Fruit fly (Drosophila melanogaster): Measurements from ENCODE around the gene TotC.

TotC gene

DNA sequence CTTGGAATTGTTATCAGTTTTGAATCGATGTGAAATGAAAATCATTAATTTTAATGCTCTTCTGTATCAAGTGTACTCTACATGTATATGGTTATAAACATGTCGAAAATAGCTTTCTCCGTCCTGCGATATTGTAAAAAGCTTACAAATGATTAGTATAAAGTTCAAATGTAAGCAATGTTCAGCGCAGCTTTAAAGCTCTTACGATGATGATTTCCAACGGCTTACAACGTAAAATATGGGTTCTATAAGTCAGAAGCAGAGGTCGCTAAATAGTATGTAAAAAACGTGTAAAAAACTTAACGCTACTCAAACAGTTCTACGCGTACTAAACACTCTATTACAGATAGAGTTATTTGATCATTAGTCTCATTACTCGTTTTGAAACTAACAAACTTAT, 35.9 kb downstream of the TotC start (continued):
- TF ChIP-seq sug (tag; optimal IDR thresholded peaks at IDR 0.05) (peak; percentile 29), Xbp1 (GFP tag; optimal IDR thresholded peaks at IDR 0.05) (no peak), CrebB (tag; optimal IDR thresholded peaks at IDR 0.05) (no peak), nerfin-2 (GFP tag; IDR thresholded peaks at IDR 0.05; ENCODE audit: partially characterized antibody) (no peak), CG4854 (GFP tag; optimal IDR thresholded peaks at IDR 0.05) (peak; percentile 17), CG10321 (GFP tag; IDR thresholded peaks at IDR 0.05) (no peak), br (optimal IDR thresholded peaks at IDR 0.05) (no peak), CG7745 (tag; optimal IDR thresholded peaks at IDR 0.05) (no peak), amos (GFP tag; IDR thresholded peaks at IDR 0.05; ENCODE audit: partially characterized antibody) (peak; percentile 65), Hr51 (GFP tag; optimal IDR thresholded peaks at IDR 0.05) (no peak), Dip2 (GFP tag; IDR thresholded peaks at IDR 0.05) (peak; percentile 94), CG15514 (GFP tag; optimal IDR thresholded peaks at IDR 0.05) (no peak), unpg (GFP tag; optimal IDR thresholded peaks at IDR 0.05) (no peak), Opbp (GFP tag; IDR thresholded peaks at IDR 0.05; ENCODE audit: partially characterized antibody) (no peak; the same call in 2 of the 3 replicates), CG3065 (GFP tag; optimal IDR thresholded peaks at IDR 0.05) (no peak), Sry-β (GFP tag; optimal IDR thresholded peaks at IDR 0.05) (no peak), Atf-2 (GFP tag; optimal IDR thresholded peaks at IDR 0.05) (no peak), her (GFP tag; optimal IDR thresholded peaks at IDR 0.05) (no peak), Hand (GFP tag; optimal IDR thresholded peaks at IDR 0.05) (no peak), toy (GFP tag; IDR thresholded peaks at IDR 0.05) (no peak), ham (GFP tag; IDR thresholded peaks at IDR 0.05) (no peak), CG9609 (GFP tag; optimal IDR thresholded peaks at IDR 0.05) (no peak), slbo (GFP tag; IDR thresholded peaks at IDR 0.05) (peak; percentile 35; the same call in 1 of the 2 replicates), HLH54F (GFP tag; optimal IDR thresholded peaks at IDR 0.05) (peak; percentile 3), corto (GFP tag; optimal IDR thresholded peaks at IDR 0.05) (no peak), CG16813 (GFP tag; IDR thresholded peaks at IDR 0.05; ENCODE audit: partially characterized antibody) (peak; percentile 54; the same call in 1 of the 3 replicates), CG1603 (tag; optimal IDR thresholded peaks at IDR 0.05) (no peak), CG18619 (GFP tag; optimal IDR thresholded peaks at IDR 0.05) (no peak), CG10147 (GFP tag; optimal IDR thresholded peaks at IDR 0.05) (peak; percentile 43), HmgZ (tag; optimal IDR thresholded peaks at IDR 0.05) (peak; percentile 57), Xrp1 (GFP tag; IDR thresholded peaks at IDR 0.05) (no peak), NC2α (GFP tag; optimal IDR thresholded peaks at IDR 0.05) (no peak), CG11093 (GFP tag; IDR thresholded peaks at IDR 0.05) (no peak), Bgb (GFP tag; IDR thresholded peaks at IDR 0.05; ENCODE audit: partially characterized antibody) (peak; percentile 88), CG8089 (GFP tag; optimal IDR thresholded peaks at IDR 0.05) (no peak), CG2120 (GFP tag; optimal IDR thresholded peaks at IDR 0.05) (peak; percentile 15), bbx (GFP tag; IDR thresholded peaks at IDR 0.05; ENCODE audit: partially characterized antibody) (peak; percentile 63), Hr3 (GFP tag; optimal IDR thresholded peaks at IDR 0.05) (no peak), Lim3 (GFP tag; IDR thresholded peaks at IDR 0.05) (no peak), CG2875 (GFP tag; optimal IDR thresholded peaks at IDR 0.05) (no peak)

DNA sequence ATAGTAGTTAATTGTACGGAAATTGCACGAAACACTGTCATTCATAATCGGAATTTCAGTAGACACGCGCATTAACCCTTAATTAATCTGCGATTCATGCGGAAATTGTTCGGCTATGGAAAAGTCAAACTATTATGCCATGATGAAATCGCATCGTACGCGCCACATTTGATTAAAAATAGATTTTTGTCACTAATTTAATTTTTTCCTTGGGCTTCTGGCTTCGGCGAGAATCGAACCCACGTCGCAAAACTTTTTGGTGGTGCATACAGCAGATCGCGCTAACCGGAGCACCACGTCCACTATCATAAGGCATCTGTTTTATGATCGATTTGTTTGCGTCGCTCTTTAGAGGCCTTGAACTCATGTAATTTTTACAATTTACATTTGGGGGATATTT, 39.9 kb downstream of the TotC start:
- peak; percentile 70 for TF ChIP-seq CG16813 (GFP tag; IDR thresholded peaks at IDR 0.05; ENCODE audit: partially characterized antibody)
- TF ChIP-seq gt (GFP tag; IDR thresholded peaks at IDR 0.05): no peak
- TF ChIP-seq tna (GFP tag; IDR thresholded peaks at IDR 0.05; ENCODE audit: partially characterized antibody): peak; percentile 70
- TF ChIP-seq Rx (GFP tag; IDR thresholded peaks at IDR 0.05): no peak
- TF ChIP-seq sd (tag; optimal IDR thresholded peaks at IDR 0.05): peak; percentile 54
- peak; percentile 76 for TF ChIP-seq Bgb (GFP tag; IDR thresholded peaks at IDR 0.05; ENCODE audit: partially characterized antibody)
- TF ChIP-seq zf30C (GFP tag; optimal IDR thresholded peaks at IDR 0.05): no peak
- peak in 1 of 2 experiments; percentile 70 for TF ChIP-seq Pdp1 (GFP tag; optimal IDR thresholded peaks at IDR 0.05)
- TF ChIP-seq tup (GFP tag; optimal IDR thresholded peaks at IDR 0.05): no peak
- peak; percentile 46 for TF ChIP-seq CG34224 (GFP tag; IDR thresholded peaks at IDR 0.05; ENCODE audit: partially characterized antibody)
- TF ChIP-seq ERR (GFP tag; optimal IDR thresholded peaks at IDR 0.05): no peak
- TF ChIP-seq CG18262 (tag; optimal IDR thresholded peaks at IDR 0.05): no peak
- no peak for TF ChIP-seq kay (GFP tag; optimal IDR thresholded peaks at IDR 0.05)
- TF ChIP-seq ftz-f1 (GFP tag; optimal IDR thresholded peaks at IDR 0.05): peak; percentile 68

Data from whole organism, embryonic.